Fruit fly (Drosophila melanogaster) whole organism, wandering third instar larva: ENCODE results near the gene frtz.

ENCODE experiments used
- CG32264 ChIP-seq: fragments of 200-800 bp; sonication (Bioruptor generic); optimal IDR thresholded peaks from 2 replicates; lab custom pipeline; 2016; ENCODE audit warnings: missing biosample characterization, missing genetic modification characterization
- CG9705 ChIP-seq: fragments of 200-800 bp; sonication (Bioruptor generic); optimal IDR thresholded peaks from 2 replicates; lab custom pipeline; 2018; ENCODE audit warnings: missing biosample characterization, mild to moderate bottlenecking, missing genetic modification characterization
- CrebA ChIP-seq: fragments of 200-800 bp; sonication (Bioruptor generic); optimal IDR thresholded peaks from 2 replicates; lab custom pipeline; 2016; ENCODE audit warnings: missing biosample characterization, mild to moderate bottlenecking, missing genetic modification characterization, borderline replicate concordance
- Dfd ChIP-seq: fragments of >200 bp; optimal IDR thresholded peaks from 2 replicates; lab custom pipeline; 2017; ENCODE audit warnings: missing biosample characterization, missing genetic modification characterization
- GATAd ChIP-seq: sonication (Bioruptor generic); optimal IDR thresholded peaks from 2 replicates; lab custom pipeline; 2016; ENCODE audit warnings: missing biosample characterization, missing genetic modification characterization
- HLH106 ChIP-seq: fragments of 200-800 bp; optimal IDR thresholded peaks from 3 replicates; lab custom pipeline; 2019; ENCODE audit warnings: missing biosample characterization, mild to moderate bottlenecking, missing genetic modification characterization, moderate library complexity
- Hnf4 ChIP-seq: fragments of 200-800 bp; sonication (Bioruptor generic); optimal IDR thresholded peaks from 2 replicates; lab custom pipeline; 2016; ENCODE audit warnings: missing biosample characterization, mild to moderate bottlenecking, missing genetic modification characterization
- Hr78 ChIP-seq: fragments of >200 bp; optimal IDR thresholded peaks from 2 replicates; lab custom pipeline; 2017; ENCODE audit warnings: missing biosample characterization, missing genetic modification characterization
- Jra ChIP-seq: sonication (Bioruptor generic); optimal IDR thresholded peaks from 2 replicates; lab custom pipeline; 2016; ENCODE audit warnings: missing biosample characterization, missing genetic modification characterization
- Myc ChIP-seq: fragments of >200 bp; optimal IDR thresholded peaks from 2 replicates; lab custom pipeline; 2017
- N ChIP-seq: fragments of >200 bp; optimal IDR thresholded peaks from 2 replicates; lab custom pipeline; 2018; ENCODE audit warnings: missing biosample characterization, missing external identifiers, missing genetic modification characterization
- OdsH ChIP-seq: fragments of 200-800 bp; sonication (Bioruptor generic); optimal IDR thresholded peaks from 2 replicates; lab custom pipeline; 2016; ENCODE audit warnings: missing biosample characterization, mild to moderate bottlenecking, missing genetic modification characterization
- Rel ChIP-seq, 2 experiments: fragments of 200-800 bp; sonication (Bioruptor generic) in 1 of 2; optimal IDR thresholded peaks; 2 replicates in 1 of 2; 3 replicates in 1 of 2; lab custom pipeline; 2016 to 2019; ENCODE audit warnings: mild to moderate bottlenecking in 2 of 2, missing biosample characterization in 2 of 2, missing genetic modification characterization in 2 of 2, moderate library complexity in 1 of 2
- br ChIP-seq: fragments of 200-800 bp; sonication (Bioruptor generic); optimal IDR thresholded peaks from 2 replicates; lab custom pipeline; 2016; ENCODE audit warnings: missing biosample characterization, missing genetic modification characterization
- dl ChIP-seq, 2 experiments: fragments of 175-275, 200-275 bp in 1 of 2; fragments of 200-275 bp in 1 of 2; sonication (Bioruptor generic); optimal IDR thresholded peaks; lab custom pipeline; 2018; ENCODE audit warnings: mild to moderate bottlenecking in 2 of 2, missing biosample characterization in 2 of 2, missing genetic modification characterization in 2 of 2, moderate library complexity in 2 of 2; ENCODE audit not compliant: partially characterized antibody in 2 of 2, insufficient read depth in 1 of 2
- dmrt93B ChIP-seq: fragments of 200-800 bp; sonication (Bioruptor generic); optimal IDR thresholded peaks from 2 replicates; lab custom pipeline; 2018; ENCODE audit warnings: missing biosample characterization, mild to moderate bottlenecking, missing genetic modification characterization
- dsf ChIP-seq: sonication (Bioruptor generic); optimal IDR thresholded peaks from 2 replicates; lab custom pipeline; 2016; ENCODE audit warnings: missing biosample characterization, missing genetic modification characterization, borderline replicate concordance
- ey ChIP-seq: fragments of 200-800 bp; sonication (Bioruptor generic); optimal IDR thresholded peaks from 2 replicates; lab custom pipeline; 2016; ENCODE audit warnings: missing biosample characterization, missing genetic modification characterization
- foxo ChIP-seq, 2 experiments: fragments of 200-800 bp; sonication (Bioruptor generic); optimal IDR thresholded peaks; 2 replicates in 1 of 2; 3 replicates in 1 of 2; lab custom pipeline; 2016 to 2017; ENCODE audit warnings: missing biosample characterization in 2 of 2, missing genetic modification characterization in 2 of 2
- fru ChIP-seq: fragments of 200-800 bp; sonication (Bioruptor generic); optimal IDR thresholded peaks from 3 replicates; lab custom pipeline; 2016; ENCODE audit warnings: missing biosample characterization, mild to moderate bottlenecking, missing genetic modification characterization
- h ChIP-seq: fragments of 200-800 bp; sonication (Bioruptor generic); optimal IDR thresholded peaks from 3 replicates; lab custom pipeline; 2016; ENCODE audit warnings: missing biosample characterization, mild to moderate bottlenecking, missing genetic modification characterization
- jim ChIP-seq: fragments of 175-275, 200-325 bp; sonication (Bioruptor generic); optimal IDR thresholded peaks from 2 replicates; lab custom pipeline; 2016; ENCODE audit warnings: missing biosample characterization, mild to moderate bottlenecking, missing genetic modification characterization
- lola ChIP-seq: fragments of >200 bp; optimal IDR thresholded peaks from 2 replicates; lab custom pipeline; 2017; ENCODE audit warnings: missing biosample characterization, missing genetic modification characterization
- pan ChIP-seq: fragments of >200 bp; optimal IDR thresholded peaks from 2 replicates; lab custom pipeline; 2017
- psq ChIP-seq: fragments of 200-800 bp; sonication (Bioruptor generic); optimal IDR thresholded peaks from 3 replicates; lab custom pipeline; 2017; ENCODE audit warnings: missing biosample characterization, mild to moderate bottlenecking, missing genetic modification characterization, moderate library complexity
- rgr ChIP-seq: fragments of 200-800 bp; sonication (Bioruptor generic); optimal IDR thresholded peaks from 3 replicates; lab custom pipeline; 2016; ENCODE audit warnings: missing biosample characterization, mild to moderate bottlenecking, missing genetic modification characterization
- sage ChIP-seq: fragments of 200-800 bp; sonication (Bioruptor generic); optimal IDR thresholded peaks from 2 replicates; lab custom pipeline; 2016; ENCODE audit warnings: missing biosample characterization, mild to moderate bottlenecking, missing genetic modification characterization
- tai ChIP-seq: sonication (Bioruptor generic); optimal IDR thresholded peaks from 2 replicates; lab custom pipeline; 2016; ENCODE audit warnings: missing biosample characterization, missing genetic modification characterization
- woc ChIP-seq: sonication (Bioruptor generic); optimal IDR thresholded peaks from 2 replicates; lab custom pipeline; 2016; ENCODE audit warnings: missing biosample characterization, mild to moderate bottlenecking, missing genetic modification characterization

The frtz gene

DNA sequence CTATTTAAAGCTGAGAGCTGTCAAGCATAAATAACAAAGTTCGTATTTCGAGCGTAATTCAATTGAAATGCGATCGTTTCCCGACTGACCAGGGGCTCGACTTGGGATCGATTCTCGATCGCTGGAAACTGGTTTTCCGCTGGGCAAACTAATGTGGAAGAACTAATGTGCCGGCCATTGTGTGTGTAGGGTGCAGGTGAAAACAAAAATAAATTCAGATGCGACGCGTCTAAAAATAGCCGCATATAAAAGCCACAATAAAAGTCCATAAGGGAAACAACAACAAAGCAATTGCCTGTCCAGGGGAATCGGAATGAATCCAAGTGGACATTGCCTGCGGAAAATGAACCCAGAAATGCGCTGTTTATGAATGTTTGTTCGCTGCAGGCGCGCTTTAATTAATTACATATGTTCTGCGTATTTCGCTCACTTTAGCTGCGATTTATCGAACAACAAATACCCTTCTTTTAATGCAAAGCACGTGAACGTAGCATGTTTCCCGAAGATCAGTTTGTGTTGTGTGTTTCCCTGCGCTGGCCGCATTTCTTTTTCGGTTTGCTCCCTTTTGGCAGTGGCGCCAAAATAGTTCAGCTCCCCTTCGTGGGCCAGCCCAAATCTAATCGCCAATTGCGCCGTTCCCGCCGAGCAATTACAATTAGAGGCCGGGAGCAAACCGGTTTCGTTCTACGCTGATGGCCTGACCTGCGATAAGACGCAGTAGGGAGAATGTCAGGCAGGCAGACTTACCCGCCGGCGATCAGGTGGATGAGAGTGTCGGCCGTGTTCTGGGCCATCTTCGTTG, 7.7 kb upstream of the frtz start:
- TF ChIP-seq foxo (GFP tag; optimal IDR thresholded peaks at IDR 0.05; lab: Kevin White, UChicago) (peak in 1 of 2 experiments; percentile 18), fru (peak; percentile 38), ey (peak; percentile 15), psq (GFP tag; lab: Kevin White, UChicago) (no peak), sage (GFP tag; lab: Kevin White, UChicago) (no peak), h (GFP tag; lab: Kevin White, UChicago) (peak; percentile 9), lola (GFP tag; lab: Kevin White, UChicago) (no peak), Myc (lab: Kevin White, UChicago) (no peak), OdsH (no peak), CrebA (no peak), Dfd (no peak), tai (no peak), dsf (GFP tag; lab: Kevin White, UChicago) (no peak), Rel (GFP tag; optimal IDR thresholded peaks at IDR 0.05; lab: Kevin White, UChicago) (no peak), Rel (tag; optimal IDR thresholded peaks at IDR 0.05; lab: Kevin White, UChicago) (no peak), pan (lab: Kevin White, UChicago) (no peak), rgr (no peak), woc (GFP tag; lab: Kevin White, UChicago) (peak; percentile 56), CG32264 (GFP tag; lab: Kevin White, UChicago) (no peak), br (GFP tag; lab: Kevin White, UChicago) (no peak), CG9705 (GFP tag; lab: Kevin White, UChicago) (no peak), N (GFP tag; lab: Kevin White, UChicago) (no peak)
- TF ChIP-seq, all 38 proteins: peak for 5

DNA sequence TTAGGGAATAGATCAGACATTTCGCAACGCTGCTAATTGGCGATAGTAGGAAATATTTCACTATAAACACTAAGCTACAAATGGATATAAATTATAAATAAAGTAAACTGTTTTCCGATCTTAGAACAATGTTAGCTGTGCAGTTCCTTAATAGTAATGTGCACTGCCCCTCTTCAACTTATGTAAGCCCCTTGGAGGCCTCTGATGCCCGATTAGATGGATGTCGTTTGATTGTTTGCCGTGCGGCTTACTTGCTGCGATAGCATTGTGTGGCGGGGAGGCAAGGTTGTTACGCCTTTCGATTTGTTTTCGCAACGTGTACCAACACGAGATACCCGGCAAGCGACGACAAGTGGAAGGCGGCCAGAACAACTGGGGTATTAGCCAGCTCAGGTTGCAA, 6.6 kb upstream of the frtz start:
- TF ChIP-seq CrebA: no peak
- no peak for TF ChIP-seq dmrt93B (GFP tag; lab: Kevin White, UChicago)
- no peak for TF ChIP-seq pan (lab: Kevin White, UChicago)
- no peak for TF ChIP-seq Rel (GFP tag; optimal IDR thresholded peaks at IDR 0.05; lab: Kevin White, UChicago)
- TF ChIP-seq Rel (tag; optimal IDR thresholded peaks at IDR 0.05; lab: Kevin White, UChicago): no peak
- TF ChIP-seq ey: no peak
- no peak for TF ChIP-seq Jra (GFP tag; lab: Kevin White, UChicago)
- no peak for TF ChIP-seq Hr78 (GFP tag; lab: Kevin White, UChicago)
- TF ChIP-seq br (GFP tag; lab: Kevin White, UChicago): no peak
- TF ChIP-seq Dfd: no peak
- no peak for TF ChIP-seq CG9705 (GFP tag; lab: Kevin White, UChicago)
- no peak for TF ChIP-seq tai
- no peak for TF ChIP-seq HLH106 (tag; lab: Kevin White, UChicago)
- no peak for TF ChIP-seq foxo (GFP tag; optimal IDR thresholded peaks at IDR 0.05; lab: Kevin White, UChicago)
- TF ChIP-seq jim (GFP tag; lab: Kevin White, UChicago): no peak
- no peak for TF ChIP-seq CG32264 (GFP tag; lab: Kevin White, UChicago)
- TF ChIP-seq GATAd: no peak

- no peak for TF ChIP-seq Rel (GFP tag; optimal IDR thresholded peaks at IDR 0.05; lab: Kevin White, UChicago)
- TF ChIP-seq Rel (tag; optimal IDR thresholded peaks at IDR 0.05; lab: Kevin White, UChicago): peak; percentile 90
- TF ChIP-seq fru: no peak
- TF ChIP-seq h (GFP tag; lab: Kevin White, UChicago): peak; percentile 81
- TF ChIP-seq tai: no peak
- TF ChIP-seq Hnf4 (GFP tag; lab: Kevin White, UChicago): no peak
- peak; percentile 26 for TF ChIP-seq HLH106 (tag; lab: Kevin White, UChicago)
- TF ChIP-seq Jra (GFP tag; lab: Kevin White, UChicago): no peak
Observed at dm6 chr2L:1720846-1721506, 5.3 kb upstream of the frtz start.

DNA sequence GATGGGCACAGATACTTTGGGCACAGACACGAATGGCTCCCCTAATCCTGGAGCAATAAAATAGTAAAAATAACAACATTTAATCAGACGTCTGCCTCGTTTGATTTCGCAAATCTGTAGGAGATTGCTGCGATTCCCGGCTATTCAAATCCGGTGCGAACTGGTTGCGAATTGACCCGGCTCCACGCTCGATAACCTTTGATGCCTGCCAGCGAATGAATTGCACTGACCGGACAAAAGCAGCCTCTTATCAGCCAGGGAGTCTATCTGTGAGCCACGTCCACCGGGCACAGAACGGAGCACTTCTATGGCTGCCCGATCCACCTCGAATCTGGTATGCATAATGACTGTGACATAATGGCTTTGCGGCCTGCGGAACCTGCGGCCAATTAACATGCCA, 4.3 kb upstream of the frtz start:
- no peak for TF ChIP-seq Rel (GFP tag; optimal IDR thresholded peaks at IDR 0.05; lab: Kevin White, UChicago)
- peak; percentile 41 for TF ChIP-seq Rel (tag; optimal IDR thresholded peaks at IDR 0.05; lab: Kevin White, UChicago)
- TF ChIP-seq dl (GFP tag; optimal IDR thresholded peaks at IDR 0.05; lab: Kevin White, UChicago; ENCODE audit: insufficient read depth in 1 of 2, partially characterized antibody in 2 of 2): no peak
- TF ChIP-seq, all 38 proteins: peak for 1
